Fruit fly (Drosophila melanogaster) whole organism, wandering third instar larva: ENCODE data around the gene Rh5.

Experiments
- Abd-B ChIP-seq: fragments of >200 bp; optimal IDR thresholded peaks from 2 replicates; lab custom pipeline; 2017; ENCODE audit warnings: missing biosample characterization, missing genetic modification characterization
- CG32264 ChIP-seq: fragments of 200-800 bp; sonication (Bioruptor generic); optimal IDR thresholded peaks from 2 replicates; lab custom pipeline; 2016; ENCODE audit warnings: missing biosample characterization, missing genetic modification characterization
- CG9705 ChIP-seq: fragments of 200-800 bp; sonication (Bioruptor generic); optimal IDR thresholded peaks from 2 replicates; lab custom pipeline; 2018; ENCODE audit warnings: missing biosample characterization, mild to moderate bottlenecking, missing genetic modification characterization
- CrebA ChIP-seq: fragments of 200-800 bp; sonication (Bioruptor generic); optimal IDR thresholded peaks from 2 replicates; lab custom pipeline; 2016; ENCODE audit warnings: missing biosample characterization, mild to moderate bottlenecking, missing genetic modification characterization, borderline replicate concordance
- Dif ChIP-seq: fragments of 200-275, 200-300 bp; sonication (Bioruptor generic); optimal IDR thresholded peaks from 2 replicates; lab custom pipeline; 2018; ENCODE audit warnings: missing biosample characterization, missing genetic modification characterization; ENCODE audit not compliant: partially characterized antibody
- GATAd ChIP-seq: sonication (Bioruptor generic); optimal IDR thresholded peaks from 2 replicates; lab custom pipeline; 2016; ENCODE audit warnings: missing biosample characterization, missing genetic modification characterization
- Hnf4 ChIP-seq: fragments of 200-800 bp; sonication (Bioruptor generic); optimal IDR thresholded peaks from 2 replicates; lab custom pipeline; 2016; ENCODE audit warnings: missing biosample characterization, mild to moderate bottlenecking, missing genetic modification characterization
- Hr83 ChIP-seq: fragments of 200-300 bp; sonication (Bioruptor generic); optimal IDR thresholded peaks from 2 replicates; lab custom pipeline; 2016; ENCODE audit warnings: missing biosample characterization, mild to moderate bottlenecking, missing genetic modification characterization, moderate library complexity; ENCODE audit not compliant: poor library complexity, severe bottlenecking
- Jra ChIP-seq: sonication (Bioruptor generic); optimal IDR thresholded peaks from 2 replicates; lab custom pipeline; 2016; ENCODE audit warnings: missing biosample characterization, missing genetic modification characterization
- Mio ChIP-seq: sonication (Bioruptor generic); optimal IDR thresholded peaks from 2 replicates; lab custom pipeline; 2016; ENCODE audit warnings: missing biosample characterization, missing genetic modification characterization
- Myc ChIP-seq: fragments of >200 bp; optimal IDR thresholded peaks from 2 replicates; lab custom pipeline; 2017
- N ChIP-seq: fragments of >200 bp; optimal IDR thresholded peaks from 2 replicates; lab custom pipeline; 2018; ENCODE audit warnings: missing biosample characterization, missing external identifiers, missing genetic modification characterization
- OdsH ChIP-seq: fragments of 200-800 bp; sonication (Bioruptor generic); optimal IDR thresholded peaks from 2 replicates; lab custom pipeline; 2016; ENCODE audit warnings: missing biosample characterization, mild to moderate bottlenecking, missing genetic modification characterization
- Sp1 ChIP-seq: fragments of 200-800 bp; sonication (Bioruptor generic); optimal IDR thresholded peaks from 3 replicates; lab custom pipeline; 2019; ENCODE audit warnings: missing biosample characterization, mild to moderate bottlenecking, missing genetic modification characterization, moderate library complexity
- Vsx2 ChIP-seq: fragments of 200-300, 225-300 bp; sonication (Bioruptor generic); optimal IDR thresholded peaks from 2 replicates; lab custom pipeline; 2018; ENCODE audit warnings: missing biosample characterization, missing genetic modification characterization; ENCODE audit not compliant: partially characterized antibody
- br ChIP-seq: fragments of 200-800 bp; sonication (Bioruptor generic); optimal IDR thresholded peaks from 2 replicates; lab custom pipeline; 2016; ENCODE audit warnings: missing biosample characterization, missing genetic modification characterization
- brk ChIP-seq: fragments of 200-800 bp; sonication (Bioruptor generic); optimal IDR thresholded peaks from 2 replicates; lab custom pipeline; 2016; ENCODE audit warnings: missing biosample characterization, mild to moderate bottlenecking, missing genetic modification characterization
- dmrt93B ChIP-seq: fragments of 200-800 bp; sonication (Bioruptor generic); optimal IDR thresholded peaks from 2 replicates; lab custom pipeline; 2018; ENCODE audit warnings: missing biosample characterization, mild to moderate bottlenecking, missing genetic modification characterization
- dsf ChIP-seq: sonication (Bioruptor generic); optimal IDR thresholded peaks from 2 replicates; lab custom pipeline; 2016; ENCODE audit warnings: missing biosample characterization, missing genetic modification characterization, borderline replicate concordance
- ey ChIP-seq: fragments of 200-800 bp; sonication (Bioruptor generic); optimal IDR thresholded peaks from 2 replicates; lab custom pipeline; 2016; ENCODE audit warnings: missing biosample characterization, missing genetic modification characterization
- foxo ChIP-seq, 2 experiments: fragments of 200-800 bp; sonication (Bioruptor generic); optimal IDR thresholded peaks; 2 replicates in 1 of 2; 3 replicates in 1 of 2; lab custom pipeline; 2016 to 2017; ENCODE audit warnings: missing biosample characterization in 2 of 2, missing genetic modification characterization in 2 of 2
- fru ChIP-seq: fragments of 200-800 bp; sonication (Bioruptor generic); optimal IDR thresholded peaks from 3 replicates; lab custom pipeline; 2016; ENCODE audit warnings: missing biosample characterization, mild to moderate bottlenecking, missing genetic modification characterization
- h ChIP-seq: fragments of 200-800 bp; sonication (Bioruptor generic); optimal IDR thresholded peaks from 3 replicates; lab custom pipeline; 2016; ENCODE audit warnings: missing biosample characterization, mild to moderate bottlenecking, missing genetic modification characterization
- jim ChIP-seq: fragments of 175-275, 200-325 bp; sonication (Bioruptor generic); optimal IDR thresholded peaks from 2 replicates; lab custom pipeline; 2016; ENCODE audit warnings: missing biosample characterization, mild to moderate bottlenecking, missing genetic modification characterization
- lola ChIP-seq: fragments of >200 bp; optimal IDR thresholded peaks from 2 replicates; lab custom pipeline; 2017; ENCODE audit warnings: missing biosample characterization, missing genetic modification characterization
- pan ChIP-seq: fragments of >200 bp; optimal IDR thresholded peaks from 2 replicates; lab custom pipeline; 2017
- sage ChIP-seq: fragments of 200-800 bp; sonication (Bioruptor generic); optimal IDR thresholded peaks from 2 replicates; lab custom pipeline; 2016; ENCODE audit warnings: missing biosample characterization, mild to moderate bottlenecking, missing genetic modification characterization
- woc ChIP-seq: sonication (Bioruptor generic); optimal IDR thresholded peaks from 2 replicates; lab custom pipeline; 2016; ENCODE audit warnings: missing biosample characterization, mild to moderate bottlenecking, missing genetic modification characterization

The Rh5 gene

DNA sequence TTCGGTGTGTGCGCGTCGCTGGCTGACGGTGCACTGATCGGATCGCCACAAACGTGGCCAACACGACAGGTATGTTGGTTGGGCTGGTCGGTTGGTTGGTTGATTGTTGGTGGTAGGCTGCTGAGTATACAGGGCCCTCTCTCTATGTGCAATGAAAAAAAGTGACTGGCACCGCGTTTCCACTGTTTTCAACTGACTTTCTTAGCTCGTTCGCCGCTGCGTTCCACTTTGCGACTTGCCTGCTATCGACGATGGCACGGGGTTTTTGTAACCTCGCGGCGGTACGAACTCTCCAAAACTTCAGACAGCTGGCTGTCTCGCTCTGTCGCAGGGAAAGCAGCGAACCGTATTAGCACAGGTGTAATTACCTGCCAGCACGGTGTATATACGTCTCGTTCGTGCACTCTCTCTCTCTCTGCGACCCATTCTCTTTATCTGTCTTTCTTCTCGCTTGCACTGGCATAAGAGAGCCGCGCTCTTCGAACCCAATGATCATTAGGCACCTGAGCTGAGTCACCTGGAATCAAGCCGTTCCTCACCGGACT is 37.0 kb upstream of the Rh5 start (continued):
- TF ChIP-seq GATAd (GFP tag; lab: Kevin White, UChicago), result no peak
- no peak for TF ChIP-seq brk (GFP tag; lab: Kevin White, UChicago)
- no peak for TF ChIP-seq pan (lab: Kevin White, UChicago)
- no peak for TF ChIP-seq woc (GFP tag; lab: Kevin White, UChicago)
- TF ChIP-seq h (GFP tag; lab: Kevin White, UChicago), result peak; percentile 75
- TF ChIP-seq, all 38 proteins: peak for 17

DNA sequence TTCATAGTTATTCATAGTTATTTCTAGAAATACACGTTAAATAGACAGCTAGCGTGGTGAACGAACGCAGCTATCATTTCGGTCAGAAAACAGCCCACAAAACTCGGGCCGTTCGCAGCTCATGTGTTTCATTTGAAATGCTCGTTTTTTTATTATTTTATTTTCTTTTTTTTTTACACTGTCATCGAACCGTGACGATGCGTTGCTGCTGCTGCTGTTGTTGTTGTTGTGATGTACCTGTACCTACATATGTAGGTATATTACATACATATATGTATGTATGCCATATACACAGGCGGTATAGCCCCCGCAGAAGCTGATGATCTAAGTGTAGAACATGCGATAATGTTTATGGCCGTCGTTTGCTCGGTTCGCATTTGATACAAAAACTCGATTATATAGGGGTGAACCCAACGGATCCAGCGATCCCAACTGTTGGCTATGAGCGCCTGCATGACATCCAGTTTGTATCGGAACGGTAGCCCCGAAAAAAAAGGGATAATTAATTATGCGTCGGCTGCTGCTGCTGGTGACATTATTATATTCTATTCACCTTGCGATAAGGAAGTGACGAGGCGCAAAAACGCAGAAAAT is 34.7 kb upstream of the Rh5 start:
- no peak for TF ChIP-seq Sp1 (GFP tag; lab: Kevin White, UChicago)

dm6 chr2L:11976955-11977354 is 31.0 kb upstream of the Rh5 start:
- no peak for TF ChIP-seq CG32264 (GFP tag; lab: Kevin White, UChicago)
- TF ChIP-seq sage (GFP tag; lab: Kevin White, UChicago), result no peak
- TF ChIP-seq lola (GFP tag; lab: Kevin White, UChicago), result no peak
- no peak for TF ChIP-seq fru (GFP tag; lab: Kevin White, UChicago)
- TF ChIP-seq foxo (GFP tag; optimal IDR thresholded peaks at IDR 0.05; lab: Kevin White, UChicago), result no peak
- TF ChIP-seq Dif (GFP tag; lab: Kevin White, UChicago), result no peak
- no peak for TF ChIP-seq CrebA (GFP tag; lab: Kevin White, UChicago)
- no peak for TF ChIP-seq h (GFP tag; lab: Kevin White, UChicago)
- TF ChIP-seq Abd-B (GFP tag; lab: Kevin White, UChicago), result no peak
- TF ChIP-seq dmrt93B (GFP tag; lab: Kevin White, UChicago), result no peak
- no peak for TF ChIP-seq CG9705 (GFP tag; lab: Kevin White, UChicago)
- no peak for TF ChIP-seq Hnf4 (GFP tag; lab: Kevin White, UChicago)
- TF ChIP-seq Myc (lab: Kevin White, UChicago), result no peak
- TF ChIP-seq Sp1 (GFP tag; lab: Kevin White, UChicago), result no peak
- no peak for TF ChIP-seq ey
- no peak for TF ChIP-seq jim (GFP tag; lab: Kevin White, UChicago)

DNA sequence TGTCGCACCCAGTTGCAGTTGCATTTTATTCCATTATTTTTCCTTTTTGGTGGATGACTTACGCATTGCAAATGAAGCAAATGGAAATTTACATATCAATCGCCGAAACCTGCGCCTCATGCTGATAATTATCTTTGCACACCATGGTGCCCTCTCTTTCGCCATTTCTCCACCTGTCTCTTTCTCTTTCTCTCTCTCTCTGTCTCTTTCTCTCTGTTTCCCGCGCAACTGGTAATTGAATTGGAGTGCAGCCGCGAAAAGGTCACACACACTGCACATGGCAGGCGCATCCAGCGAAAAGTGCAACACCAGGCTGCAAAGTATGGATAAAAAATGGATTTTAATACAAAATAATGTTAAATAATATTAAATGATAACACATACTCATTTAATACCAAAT is 30.2 kb upstream of the Rh5 start:
- TF ChIP-seq Sp1 (GFP tag; lab: Kevin White, UChicago), result no peak

dm6 chr2L:11980075-11980474 is 27.9 kb upstream of the Rh5 start:
- no peak for TF ChIP-seq OdsH
- no peak for TF ChIP-seq br (GFP tag; lab: Kevin White, UChicago)
- no peak for TF ChIP-seq sage (GFP tag; lab: Kevin White, UChicago)
- TF ChIP-seq fru (GFP tag; lab: Kevin White, UChicago), result no peak
- TF ChIP-seq dsf (GFP tag; lab: Kevin White, UChicago), result no peak
- TF ChIP-seq Dif (GFP tag; lab: Kevin White, UChicago), result no peak
- TF ChIP-seq ey, result no peak
- TF ChIP-seq Abd-B (GFP tag; lab: Kevin White, UChicago), result no peak
- TF ChIP-seq CG9705 (GFP tag; lab: Kevin White, UChicago), result no peak
- TF ChIP-seq Vsx2 (GFP tag; lab: Kevin White, UChicago), result no peak
- no peak for TF ChIP-seq Mio (GFP tag; lab: Kevin White, UChicago)
- TF ChIP-seq N (GFP tag; lab: Kevin White, UChicago), result no peak

dm6 chr2L:11981210-11981609 is 26.7 kb upstream of the Rh5 start, which contains the start of gene CG16965:
Gene CG16965, plus strand, starts transcription at chr2L:11981591.
- no peak for TF ChIP-seq Hr83 (GFP tag; lab: Kevin White, UChicago)
- TF ChIP-seq foxo (GFP tag; optimal IDR thresholded peaks at IDR 0.05; lab: Kevin White, UChicago), result no peak
- TF ChIP-seq Jra, result no peak
